Fruit fly (Drosophila melanogaster) whole organism, pupa: ENCODE results near the gene Tps1.

ENCODE experiments used
- CG10348 ChIP-seq: fragments of 200-800 bp; sonication (Bioruptor generic); IDR thresholded peaks from 2 replicates; pipeline ENCODE4 v1.3.6; 2022; ENCODE audit warnings: missing biosample characterization, missing genetic modification characterization
- CG12605 ChIP-seq: fragments of 200-800 bp; sonication (Bioruptor generic); IDR thresholded peaks from 2 replicates; pipeline ENCODE4 v1.3.6; 2022; ENCODE audit warnings: missing biosample characterization, missing genetic modification characterization
- CG13204 ChIP-seq: fragments of 200-800 bp; sonication (Bioruptor generic); optimal IDR thresholded peaks from 2 replicates; lab custom pipeline; 2018; ENCODE audit warnings: missing biosample characterization, mild to moderate bottlenecking, missing genetic modification characterization, moderate library complexity
- CG14655 ChIP-seq: fragments of 200-800 bp; sonication (Bioruptor generic); optimal IDR thresholded peaks from 3 replicates; lab custom pipeline; 2017; ENCODE audit warnings: mild to moderate bottlenecking, missing biosample characterization, missing genetic modification reagents, missing genetic modification characterization
- CG15710 ChIP-seq: fragments of 200-800 bp; sonication (Bioruptor generic); optimal IDR thresholded peaks from 2 replicates; lab custom pipeline; 2018; ENCODE audit warnings: missing biosample characterization, mild to moderate bottlenecking, missing genetic modification characterization, moderate library complexity
- CG17806 ChIP-seq: fragments of 200-800 bp; sonication (Bioruptor generic); optimal IDR thresholded peaks from 2 replicates; lab custom pipeline; 2018; ENCODE audit warnings: missing biosample characterization, mild to moderate bottlenecking, missing genetic modification characterization, moderate library complexity
- CG32121 ChIP-seq: fragments of 200-800 bp; sonication (Bioruptor generic); IDR thresholded peaks from 2 replicates; pipeline ENCODE4 v1.3.6; 2022; ENCODE audit warnings: missing biosample characterization, missing genetic modification characterization
- CG34367 ChIP-seq: fragments of 200-800 bp; sonication (Bioruptor generic); optimal IDR thresholded peaks from 2 replicates; lab custom pipeline; 2018; ENCODE audit warnings: missing biosample characterization, mild to moderate bottlenecking, missing genetic modification characterization
- CG4496 ChIP-seq: fragments of 200-800 bp; sonication (Bioruptor generic); IDR thresholded peaks from 3 replicates; pipeline ENCODE4 v1.3.6; 2022; ENCODE audit warnings: missing biosample characterization, missing genetic modification characterization
- CG8159 ChIP-seq: fragments of 200-800 bp; sonication (Bioruptor generic); optimal IDR thresholded peaks from 3 replicates; lab custom pipeline; 2018; ENCODE audit warnings: missing biosample characterization, mild to moderate bottlenecking, missing genetic modification characterization, moderate library complexity
- CG8301 ChIP-seq: fragments of 200-800 bp; sonication (Bioruptor generic); optimal IDR thresholded peaks from 2 replicates; lab custom pipeline; 2018; ENCODE audit warnings: missing biosample characterization, mild to moderate bottlenecking, missing genetic modification characterization
- CG9948 ChIP-seq: fragments of 200-800 bp; sonication (Bioruptor generic); optimal IDR thresholded peaks from 2 replicates; lab custom pipeline; 2018; ENCODE audit warnings: missing biosample characterization, mild to moderate bottlenecking, missing genetic modification characterization, moderate library complexity
- D1 ChIP-seq: fragments of 200-800 bp; sonication (Bioruptor generic); optimal IDR thresholded peaks from 2 replicates; lab custom pipeline; 2018; ENCODE audit warnings: missing biosample characterization, mild to moderate bottlenecking, missing genetic modification characterization, moderate library complexity
- EcR ChIP-seq: fragments of 200-800 bp; sonication (Bioruptor generic); optimal IDR thresholded peaks from 3 replicates; lab custom pipeline; 2019; ENCODE audit warnings: missing biosample characterization, missing genetic modification characterization, mild to moderate bottlenecking, moderate library complexity, missing genetic modification reagents
- Ets98B ChIP-seq: fragments of 200-800 bp; sonication (Bioruptor generic); IDR thresholded peaks from 2 replicates; pipeline ENCODE4 v1.3.6; 2022; ENCODE audit warnings: missing biosample characterization, missing genetic modification characterization
- Pif1A ChIP-seq: fragments of 200-800 bp; sonication (Bioruptor generic); optimal IDR thresholded peaks from 3 replicates; lab custom pipeline; 2016; ENCODE audit warnings: missing biosample characterization, missing genetic modification characterization
- Pif1B ChIP-seq: fragments of 200-800 bp; sonication (Bioruptor generic); optimal IDR thresholded peaks from 3 replicates; lab custom pipeline; 2016; ENCODE audit warnings: missing biosample characterization, missing genetic modification characterization
- Snoo ChIP-seq: fragments of 200-800 bp; sonication (Bioruptor generic); optimal IDR thresholded peaks from 3 replicates; lab custom pipeline; 2017; ENCODE audit warnings: missing biosample characterization, mild to moderate bottlenecking, missing genetic modification characterization, inconsistent platforms
- fd96Ca ChIP-seq: fragments of 200-800 bp; sonication (Bioruptor generic); IDR thresholded peaks from 3 replicates; pipeline ENCODE4 v1.3.6; 2022; ENCODE audit warnings: missing biosample characterization, missing genetic modification characterization
- gl ChIP-seq: fragments of 200-800 bp; sonication (Bioruptor generic); optimal IDR thresholded peaks from 2 replicates; lab custom pipeline; 2018; ENCODE audit warnings: missing biosample characterization, mild to moderate bottlenecking, missing genetic modification characterization
- rn ChIP-seq: fragments of 200-800 bp; sonication (Bioruptor generic); IDR thresholded peaks from 2 replicates; pipeline ENCODE4 v1.3.6; 2022; ENCODE audit warnings: missing biosample characterization, missing genetic modification characterization

Tps1 gene

dm6 chr2L:4375035-4376009 lies 12.8 kb upstream of the Tps1 start:
- no peak for TF ChIP-seq CG10348
- peak; percentile 58; the same call in 1 of the 3 replicates for TF ChIP-seq fd96Ca (GFP tag; lab: Robert Waterston, UW)
- no peak for TF ChIP-seq Snoo (tag; lab: Kevin White, UChicago)
- no peak for TF ChIP-seq CG9948 (tag; lab: Kevin White, UChicago)
- no peak; the same call in 1 of the 2 replicates for TF ChIP-seq CG12605 (GFP tag; lab: Robert Waterston, UW)
- no peak for TF ChIP-seq Pif1B (GFP tag; lab: Kevin White, UChicago)
- peak; percentile 31 for TF ChIP-seq CG13204 (GFP tag; lab: Kevin White, UChicago)
- peak; percentile 5 for TF ChIP-seq CG8301
- TF ChIP-seq D1 (tag; lab: Kevin White, UChicago), result no peak
- TF ChIP-seq CG32121 (GFP tag; lab: Robert Waterston, UW), result no peak
- no peak for TF ChIP-seq CG17806
- peak; percentile 80 for TF ChIP-seq EcR (GFP tag; lab: Kevin White, UChicago)
- TF ChIP-seq gl (tag; lab: Kevin White, UChicago), result peak; percentile 65
- no peak for TF ChIP-seq CG14655 (GFP tag; lab: Kevin White, UChicago)
- peak; percentile 57; the same call in 1 of the 2 replicates for TF ChIP-seq Ets98B (GFP tag; lab: Robert Waterston, UW)
- no peak for TF ChIP-seq Pif1A (GFP tag; lab: Kevin White, UChicago)
- peak; percentile 48; the same call in 1 of the 3 replicates for TF ChIP-seq CG4496 (GFP tag; lab: Robert Waterston, UW)
- no peak for TF ChIP-seq CG15710 (tag; lab: Kevin White, UChicago)
- 0 out of 2 replicates have a peak, but pooled peaks have one; percentile 9 for TF ChIP-seq rn (GFP tag; lab: Robert Waterston, UW)
- peak; percentile 20 for TF ChIP-seq CG8159 (tag; lab: Kevin White, UChicago)
- no peak for TF ChIP-seq CG34367 (tag; lab: Kevin White, UChicago)

dm6 chr2L:4377747-4378146 lies 10.4 kb upstream of the Tps1 start:
- TF ChIP-seq D1 (tag; lab: Kevin White, UChicago), result no peak
- TF ChIP-seq CG8159 (tag; lab: Kevin White, UChicago), result no peak
- no peak for TF ChIP-seq CG13204 (GFP tag; lab: Kevin White, UChicago)
- peak; percentile 50 for TF ChIP-seq EcR (GFP tag; lab: Kevin White, UChicago)
- TF ChIP-seq Pif1A (GFP tag; lab: Kevin White, UChicago), result no peak

- TF ChIP-seq CG32121 (GFP tag; lab: Robert Waterston, UW) (no peak), CG4496 (GFP tag; lab: Robert Waterston, UW) (no peak), CG13204 (GFP tag; lab: Kevin White, UChicago) (no peak), Snoo (tag; lab: Kevin White, UChicago) (no peak), CG14655 (GFP tag; lab: Kevin White, UChicago) (no peak), Pif1B (GFP tag; lab: Kevin White, UChicago) (no peak), CG10348 (no peak), CG15710 (tag; lab: Kevin White, UChicago) (no peak), gl (tag; lab: Kevin White, UChicago) (no peak), CG9948 (tag; lab: Kevin White, UChicago) (no peak), CG17806 (no peak), CG8301 (no peak), CG34367 (tag; lab: Kevin White, UChicago) (no peak), EcR (GFP tag; lab: Kevin White, UChicago) (no peak), CG12605 (GFP tag; lab: Robert Waterston, UW) (no peak), fd96Ca (GFP tag; lab: Robert Waterston, UW) (no peak), D1 (tag; lab: Kevin White, UChicago) (no peak), rn (GFP tag; lab: Robert Waterston, UW) (no peak), Pif1A (GFP tag; lab: Kevin White, UChicago) (no peak), CG8159 (tag; lab: Kevin White, UChicago) (no peak)
Observed at dm6 chr2L:4378380-4378779, 9.7 kb upstream of the Tps1 start.

- TF ChIP-seq CG32121 (GFP tag; lab: Robert Waterston, UW), result no peak
- no peak for TF ChIP-seq CG8301
- no peak for TF ChIP-seq CG17806
- no peak for TF ChIP-seq CG8159 (tag; lab: Kevin White, UChicago)
- TF ChIP-seq CG34367 (tag; lab: Kevin White, UChicago), result no peak
- TF ChIP-seq, all 21 proteins: peak for 0
Observed at dm6 chr2L:4382522-4382921, 5.6 kb upstream of the Tps1 start, which contains the start of gene CG17612. Gene CG17612 (minus strand): TSS chr2L:4382735.

dm6 chr2L:4385387-4386279 lies 2.5 kb upstream of the Tps1 start, which contains the start of gene Vps53:
Gene Vps53 (minus strand): TSS chr2L:4386062.
- no peak for TF ChIP-seq CG14655 (GFP tag; lab: Kevin White, UChicago)
- TF ChIP-seq CG32121 (GFP tag; lab: Robert Waterston, UW), result no peak
- no peak for TF ChIP-seq CG10348
- no peak for TF ChIP-seq CG13204 (GFP tag; lab: Kevin White, UChicago)
- no peak for TF ChIP-seq Pif1B (GFP tag; lab: Kevin White, UChicago)
- TF ChIP-seq EcR (GFP tag; lab: Kevin White, UChicago), result no peak
- no peak for TF ChIP-seq Pif1A (GFP tag; lab: Kevin White, UChicago)
- TF ChIP-seq D1 (tag; lab: Kevin White, UChicago), result no peak
- TF ChIP-seq, all 21 proteins: peak for 0
